Fruit fly (Drosophila melanogaster): Measurements from ENCODE around the gene CG31550.
A peak's percentile ranks its signal among the peaks of the same experiment; 100 is the strongest.

Gene CG31550

dm6 chr3R:5463199-5463949, 22.0 kb upstream of the CG31550 start (continued):
- TF ChIP-seq Lhr (GFP tag; optimal IDR thresholded peaks at IDR 0.05) (no peak), schlank (tag; optimal IDR thresholded peaks at IDR 0.05) (no peak), twi (tag; optimal IDR thresholded peaks at IDR 0.05) (no peak), lilli (GFP tag; optimal IDR thresholded peaks at IDR 0.05) (no peak), CG4282 (GFP tag; optimal IDR thresholded peaks at IDR 0.05) (no peak), tna (GFP tag; IDR thresholded peaks at IDR 0.05; ENCODE audit: partially characterized antibody) (no peak), D19B (GFP tag; optimal IDR thresholded peaks at IDR 0.05) (no peak), ap (GFP tag; IDR thresholded peaks at IDR 0.05) (no peak), CG10366 (GFP tag; IDR thresholded peaks at IDR 0.05) (no peak), CG1024 (GFP tag; IDR thresholded peaks at IDR 0.05) (no peak), CG31365 (tag; optimal IDR thresholded peaks at IDR 0.05) (no peak), unpg (GFP tag; optimal IDR thresholded peaks at IDR 0.05) (no peak), Ada2b (GFP tag; IDR thresholded peaks at IDR 0.05) (no peak), fu2 (GFP tag; optimal IDR thresholded peaks at IDR 0.05) (no peak), CG12299 (tag; optimal IDR thresholded peaks at IDR 0.05) (no peak), maf-S (GFP tag; optimal IDR thresholded peaks at IDR 0.05) (no peak), CG7928 (GFP tag; optimal IDR thresholded peaks at IDR 0.05) (no peak), CG6175 (GFP tag; IDR thresholded peaks at IDR 0.05) (peak; percentile 82; the same call in 2 of the 3 replicates), Nf-YC (tag; optimal IDR thresholded peaks at IDR 0.05) (peak; percentile 26), CG6854 (GFP tag; optimal IDR thresholded peaks at IDR 0.05) (no peak), lov (optimal IDR thresholded peaks at IDR 0.05) (no peak), lov (GFP tag; IDR thresholded peaks at IDR 0.05) (no peak), CG18262 (tag; optimal IDR thresholded peaks at IDR 0.05) (no peak), pum (GFP tag; optimal IDR thresholded peaks at IDR 0.05) (no peak), wdn (GFP tag; IDR thresholded peaks at IDR 0.05) (no peak), Mrtf (GFP tag; IDR thresholded peaks at IDR 0.05) (no peak), CG17361 (GFP tag; IDR thresholded peaks at IDR 0.05) (no peak; the same call in 2 of the 3 replicates), MBD-R2 (GFP tag; IDR thresholded peaks at IDR 0.05) (peak; percentile 79), tup (GFP tag; optimal IDR thresholded peaks at IDR 0.05) (no peak), sisA (GFP tag; IDR thresholded peaks at IDR 0.05) (no peak), ind (GFP tag; optimal IDR thresholded peaks at IDR 0.05) (no peak), Dfd (GFP tag; optimal IDR thresholded peaks at IDR 0.05) (no peak), CG5245 (GFP tag; optimal IDR thresholded peaks at IDR 0.05) (no peak), Asciz (GFP tag; optimal IDR thresholded peaks at IDR 0.05) (no peak), CG7357 (GFP tag; IDR thresholded peaks at IDR 0.05) (no peak), HLHmδ (GFP tag; optimal IDR thresholded peaks at IDR 0.05) (peak; percentile 23), CG2116 (GFP tag; optimal IDR thresholded peaks at IDR 0.05) (peak; percentile 8), lbe (GFP tag; optimal IDR thresholded peaks at IDR 0.05) (no peak), CG2202 (tag; optimal IDR thresholded peaks at IDR 0.05) (no peak), caup (GFP tag; optimal IDR thresholded peaks at IDR 0.05; ENCODE audit: severe bottlenecking) (no peak), Dll (GFP tag; IDR thresholded peaks at IDR 0.05; ENCODE audit: partially characterized antibody) (peak; percentile 29; the same call in 1 of the 4 replicates), CG16863 (GFP tag; optimal IDR thresholded peaks at IDR 0.05) (no peak), oc (tag; optimal IDR thresholded peaks at IDR 0.05) (no peak), tap (tag; optimal IDR thresholded peaks at IDR 0.05) (no peak), H2.0 (GFP tag; IDR thresholded peaks at IDR 0.05) (no peak), fru (optimal IDR thresholded peaks at IDR 0.05) (no peak), abd-A (tag; optimal IDR thresholded peaks at IDR 0.05) (no peak), row (GFP tag; IDR thresholded peaks at IDR 0.05) (peak; percentile 39; the same call in 1 of the 3 replicates), CG4820 (GFP tag; optimal IDR thresholded peaks at IDR 0.05) (no peak), al (GFP tag; IDR thresholded peaks at IDR 0.05) (no peak), ssp (GFP tag; IDR thresholded peaks at IDR 0.05) (no peak)

Data from whole organism, embryonic.